Worm (Caenorhabditis elegans): ENCODE measurements around the gene epi-1.

Gene epi-1

DNA sequence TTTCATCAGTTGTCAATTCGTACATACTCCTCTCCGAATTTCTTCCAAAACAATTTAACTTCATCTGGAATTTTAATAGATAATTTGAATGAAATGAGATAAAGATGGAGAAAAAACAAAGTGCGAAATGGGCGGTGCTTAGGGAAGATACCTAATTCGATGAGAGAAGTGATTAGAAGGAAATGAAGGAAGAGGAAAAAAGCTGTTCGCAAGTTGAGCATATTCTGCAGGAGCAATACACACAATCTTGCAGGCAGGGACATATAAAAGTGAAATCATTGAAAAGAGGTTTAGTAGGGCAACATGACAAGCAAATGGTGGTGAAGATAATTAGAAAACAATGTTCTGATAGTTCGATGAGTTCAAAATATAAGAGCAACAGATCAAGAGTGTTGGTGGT is 45.1 kb downstream of the epi-1 start, which contains the start of gene glb-21:
Gene glb-21 (minus strand): TSS at position 66 of the 400 bp plus-strand sequence.
- TF ChIP-seq dpff-1 (tag; optimal IDR thresholded peaks at IDR 0.05) (no peak), chd-7 (tag; optimal IDR thresholded peaks at IDR 0.05) (no peak), nhr-120 (GFP tag; IDR thresholded peaks at IDR 0.05) (no peak), aptf-3 (GFP tag; IDR thresholded peaks at IDR 0.05) (no peak), ekl-4 (GFP tag; IDR thresholded peaks at IDR 0.05) (no peak), athp-1 (tag; optimal IDR thresholded peaks at IDR 0.05) (no peak), xnd-1 (tag; optimal IDR thresholded peaks at IDR 0.05) (no peak), F57C9.4 (tag; optimal IDR thresholded peaks at IDR 0.05) (no peak), unc-130 (GFP tag; optimal IDR thresholded peaks at IDR 0.05) (no peak), madf-8 (GFP tag; conservative IDR thresholded peaks at IDR 0.05) (no peak)

DNA sequence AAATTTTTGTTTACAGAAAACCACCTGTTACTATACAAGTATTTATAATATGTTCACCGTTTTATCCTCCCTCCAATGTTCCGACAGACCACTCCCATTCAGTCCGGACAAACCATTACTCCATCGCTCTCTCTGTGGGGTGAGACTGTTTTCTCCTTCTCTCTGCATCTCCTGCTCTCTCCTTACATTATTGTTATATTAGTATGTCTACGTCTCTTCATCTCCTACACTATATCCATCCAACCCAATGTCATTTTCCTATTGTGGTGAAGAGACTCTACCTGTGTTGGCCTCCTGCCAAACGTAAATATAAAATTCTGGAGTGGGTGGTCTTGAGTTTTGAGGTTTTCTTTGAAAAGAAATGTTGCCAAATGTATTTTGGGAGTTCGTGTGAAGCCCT is 48.0 kb downstream of the epi-1 start:
- TF ChIP-seq nhr-80 (tag; optimal IDR thresholded peaks at IDR 0.05) (no peak), hmg-1.2 (GFP tag; IDR thresholded peaks at IDR 0.05) (peak; percentile 90)

DNA sequence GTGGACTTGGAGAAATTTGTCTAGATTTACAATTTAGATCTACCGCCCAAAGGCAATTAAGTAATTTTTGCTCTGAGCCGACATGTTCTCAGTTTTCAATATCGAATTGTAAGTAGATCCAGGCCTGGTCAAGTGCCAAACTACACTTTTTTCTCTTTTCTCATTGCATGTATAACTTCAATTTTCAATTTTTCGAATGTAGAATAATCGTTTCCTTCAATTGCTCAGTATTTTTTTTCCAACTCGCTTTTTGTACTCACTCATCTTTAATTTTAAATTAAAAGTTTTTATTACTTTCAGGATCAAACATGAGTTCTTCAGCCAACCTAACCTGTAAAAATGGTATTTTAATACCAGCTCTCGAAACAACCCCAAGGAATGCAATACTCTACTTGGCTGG is 49.7 kb downstream of the epi-1 start, which contains the start of gene ncx-3:
Gene ncx-3 (plus strand): TSS at position 301 of the 400 bp plus-strand sequence.
- TF ChIP-seq F23B12.7 (tag; optimal IDR thresholded peaks at IDR 0.05; ENCODE audit: insufficient read depth) (no peak), lsy-27 (tag; optimal IDR thresholded peaks at IDR 0.05; ENCODE audit: borderline replicate concordance, insufficient read depth) (no peak), F49E8.2 (tag; optimal IDR thresholded peaks at IDR 0.05; ENCODE audit: insufficient read depth) (no peak), nfya-1 (tag; optimal IDR thresholded peaks at IDR 0.05; ENCODE audit: borderline replicate concordance, insufficient read depth) (no peak), F57C9.4 (tag; optimal IDR thresholded peaks at IDR 0.05) (no peak), Y56A3A.18 (GFP tag; IDR thresholded peaks at IDR 0.05) (no peak), zfh-2 (GFP tag; conservative IDR thresholded peaks at IDR 0.05) (no peak), cebp-1 (GFP tag; IDR thresholded peaks at IDR 0.05) (no peak), cebp-1 (tag; optimal IDR thresholded peaks at IDR 0.05) (no peak), lir-1 (GFP tag; conservative IDR thresholded peaks at IDR 0.05) (no peak), attf-5 (GFP tag; optimal IDR thresholded peaks at IDR 0.05) (no peak), snpc-4 (GFP tag; optimal IDR thresholded peaks at IDR 0.05) (no peak), snpc-4 (tag; optimal IDR thresholded peaks at IDR 0.05) (no peak), lsl-1 (GFP tag; optimal IDR thresholded peaks at IDR 0.05) (no peak)

DNA sequence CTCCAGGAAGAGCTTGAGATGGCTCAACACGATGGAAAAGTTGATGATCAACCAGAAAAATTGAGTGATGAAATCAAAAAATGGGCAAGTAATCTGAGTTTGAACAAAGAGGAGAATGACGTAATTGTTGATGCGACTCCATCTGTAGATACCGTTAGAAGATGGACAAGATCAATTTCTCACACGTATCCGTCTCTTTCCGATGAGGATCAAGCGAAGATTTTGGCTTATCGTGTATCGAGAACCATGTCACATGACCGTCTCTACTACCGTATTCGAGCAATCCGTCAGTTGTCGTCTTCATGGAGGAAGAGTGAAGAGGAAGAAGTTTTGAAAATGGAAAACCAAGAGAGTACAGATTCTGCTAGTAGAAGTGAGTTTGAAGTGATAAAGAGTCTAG is 51.5 kb downstream of the epi-1 start:
- TF ChIP-seq hmg-1.2 (GFP tag; IDR thresholded peaks at IDR 0.05) (no peak), him-1 (tag; optimal IDR thresholded peaks at IDR 0.05) (no peak), dpff-1 (tag; optimal IDR thresholded peaks at IDR 0.05) (no peak), F23B12.7 (tag; optimal IDR thresholded peaks at IDR 0.05; ENCODE audit: insufficient read depth) (no peak), Y53F4B.3 (GFP tag; IDR thresholded peaks at IDR 0.05) (no peak), lir-1 (GFP tag; conservative IDR thresholded peaks at IDR 0.05) (no peak), madf-8 (GFP tag; conservative IDR thresholded peaks at IDR 0.05) (no peak), akir-1 (GFP tag; optimal IDR thresholded peaks at IDR 0.05) (no peak), lag-1 (GFP tag; IDR thresholded peaks at IDR 0.05) (no peak), Y67H2A.10 (GFP tag; conservative IDR thresholded peaks at IDR 0.05) (no peak), F37B4.10 (GFP tag; IDR thresholded peaks at IDR 0.05) (no peak)

DNA sequence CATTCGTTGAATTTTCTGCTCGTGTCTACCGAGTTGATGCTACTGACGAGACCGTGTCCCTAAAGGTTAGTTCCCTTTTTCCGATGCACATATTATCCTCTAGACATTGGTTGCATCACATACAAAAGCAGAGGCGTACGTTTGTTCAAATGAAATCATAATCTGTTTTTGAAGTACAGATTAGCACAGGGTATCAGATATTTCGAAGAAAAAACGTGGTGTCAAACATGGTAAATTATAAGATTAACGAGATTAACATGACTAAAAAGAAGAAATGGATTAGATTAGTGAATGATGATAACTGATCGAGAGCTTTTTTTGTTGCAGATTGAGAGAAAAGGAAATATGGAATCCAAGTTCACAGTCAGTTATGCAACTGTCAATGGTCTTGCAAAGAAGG is 52.2 kb downstream of the epi-1 start:
- TF ChIP-seq B0336.3 (GFP tag; IDR thresholded peaks at IDR 0.05) (no peak), mxl-1 (tag; optimal IDR thresholded peaks at IDR 0.05) (no peak), pbrm-1 (GFP tag; IDR thresholded peaks at IDR 0.05) (no peak), tbx-9 (tag; optimal IDR thresholded peaks at IDR 0.05; ENCODE audit: borderline replicate concordance) (no peak), Y67H2A.10 (GFP tag; conservative IDR thresholded peaks at IDR 0.05) (no peak), F10E7.11 (tag; optimal IDR thresholded peaks at IDR 0.05) (no peak), F23B12.7 (tag; optimal IDR thresholded peaks at IDR 0.05; ENCODE audit: insufficient read depth) (no peak), ceh-100 (GFP tag; IDR thresholded peaks at IDR 0.05) (no peak), akir-1 (GFP tag; optimal IDR thresholded peaks at IDR 0.05) (no peak)
